Fruit fly (Drosophila melanogaster): ENCODE results near the gene CG13708.
A peak's percentile ranks its signal among the peaks of the same experiment; 100 is the strongest.

The CG13708 gene

DNA sequence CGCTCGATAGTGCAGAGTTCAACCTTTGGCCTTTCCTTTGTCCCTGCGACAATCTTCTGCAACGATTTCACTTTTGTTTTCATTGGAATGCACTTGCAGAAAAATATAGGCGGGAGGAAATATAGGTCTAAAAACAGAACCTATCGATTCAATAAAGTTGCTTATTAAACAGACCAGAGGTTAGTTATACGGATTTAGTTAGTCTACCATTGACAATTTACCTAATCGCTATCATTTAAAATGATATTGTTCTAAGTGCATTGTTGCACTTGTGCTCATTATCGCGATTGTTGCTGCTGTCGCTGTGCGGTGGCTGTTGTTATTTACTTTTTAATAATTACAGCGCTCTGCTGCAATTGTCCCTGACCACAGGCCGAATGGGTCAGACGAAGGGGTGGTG lies 3.0 kb upstream of the CG13708 start (continued):
- TF ChIP-seq Hr39 (GFP tag; optimal IDR thresholded peaks at IDR 0.05) (peak; percentile 51), Eip78C (GFP tag) (peak; percentile 81), fd85E (GFP tag; optimal IDR thresholded peaks at IDR 0.05) (peak; percentile 27), Eip75B (GFP tag; optimal IDR thresholded peaks at IDR 0.05) (peak; percentile 82), fkh (GFP tag; optimal IDR thresholded peaks at IDR 0.05) (no peak), dac (GFP tag; optimal IDR thresholded peaks at IDR 0.05) (peak; percentile 7), esn (GFP tag; optimal IDR thresholded peaks at IDR 0.05) (peak; percentile 60), CG31627 (GFP tag; optimal IDR thresholded peaks at IDR 0.05) (peak; percentile 47)

dm6 chr3L:4835005-4835404 lies 1.6 kb upstream of the CG13708 start:
- TF ChIP-seq CG8119 (GFP tag; IDR thresholded peaks at IDR 0.05) (peak; percentile 43; the same call in 1 of the 3 replicates), CG15336 (GFP tag; IDR thresholded peaks at IDR 0.05) (peak; percentile 42; the same call in 1 of the 2 replicates), Hr4 (GFP tag; optimal IDR thresholded peaks at IDR 0.05) (peak; percentile 31), acj6 (GFP tag; optimal IDR thresholded peaks at IDR 0.05) (peak; percentile 7), CG16779 (tag; optimal IDR thresholded peaks at IDR 0.05) (no peak), svp (GFP tag) (peak; percentile 68), Gug (GFP tag; IDR thresholded peaks at IDR 0.05) (no peak), CG3919 (GFP tag; optimal IDR thresholded peaks at IDR 0.05) (peak; percentile 36), Eip78C (GFP tag) (peak; percentile 83), CG4318 (GFP tag; optimal IDR thresholded peaks at IDR 0.05) (peak; percentile 5), CG32006 (GFP tag; optimal IDR thresholded peaks at IDR 0.05) (peak; percentile 60), achi (GFP tag; optimal IDR thresholded peaks at IDR 0.05) (peak; percentile 42), CG6163 (GFP tag; IDR thresholded peaks at IDR 0.05) (0 out of 3 replicates have a peak, but pooled peaks have one; percentile 45), CG31627 (GFP tag; optimal IDR thresholded peaks at IDR 0.05) (no peak), dsx (GFP tag; optimal IDR thresholded peaks at IDR 0.05; ENCODE audit: poor library complexity, severe bottlenecking) (peak; percentile 9)

DNA sequence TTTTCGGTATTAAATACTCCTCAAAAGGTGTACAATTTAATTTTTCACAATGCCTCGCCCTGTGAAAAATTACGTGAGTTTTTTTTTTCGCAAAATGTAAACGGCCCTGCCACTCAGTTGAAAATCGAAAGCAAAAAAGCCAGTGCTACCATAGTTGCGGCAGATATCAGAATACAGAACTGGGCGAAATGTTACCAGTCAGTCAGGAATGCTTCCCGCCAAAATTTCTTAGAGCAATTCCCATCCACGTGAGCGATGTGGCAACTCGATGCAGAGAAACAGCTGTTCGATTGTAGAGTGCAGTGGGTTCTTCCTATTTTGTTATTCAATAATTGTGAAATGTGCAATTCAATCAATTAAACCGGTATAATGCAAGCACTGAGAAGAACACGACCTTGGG lies 7.8 kb downstream of the CG13708 start, which contains the start of the genes Dhc64C and LeuRS-m:
Gene Dhc64C (minus strand): TSS at position 104 of the 400 bp plus-strand sequence.
Gene LeuRS-m (plus strand): TSS at position 270 of the 400 bp plus-strand sequence.
- TF ChIP-seq svp (GFP tag) (no peak), Eip75B (GFP tag; optimal IDR thresholded peaks at IDR 0.05) (peak; percentile 32), Blimp-1 (GFP tag; optimal IDR thresholded peaks at IDR 0.05) (peak; percentile 58), CG8632 (GFP tag; optimal IDR thresholded peaks at IDR 0.05) (no peak), CG7368 (GFP tag; optimal IDR thresholded peaks at IDR 0.05) (no peak), cyc (GFP tag; optimal IDR thresholded peaks at IDR 0.05) (peak; percentile 20), CG16779 (tag; optimal IDR thresholded peaks at IDR 0.05) (no peak), fd59A (GFP tag; optimal IDR thresholded peaks at IDR 0.05) (no peak), Sox14 (GFP tag; optimal IDR thresholded peaks at IDR 0.05) (peak; percentile 43), CG15336 (GFP tag; IDR thresholded peaks at IDR 0.05) (peak; percentile 6; the same call in 1 of the 2 replicates), lz (GFP tag; optimal IDR thresholded peaks at IDR 0.05) (peak; percentile 13), Eip78C (GFP tag) (peak; percentile 42), Hr39 (GFP tag; optimal IDR thresholded peaks at IDR 0.05) (peak; percentile 19), CG3919 (GFP tag; optimal IDR thresholded peaks at IDR 0.05) (peak; percentile 8), CG31627 (GFP tag; optimal IDR thresholded peaks at IDR 0.05) (peak; percentile 54)

- TF ChIP-seq CG6163 (GFP tag; IDR thresholded peaks at IDR 0.05) = peak; percentile 98
- peak; percentile 89 for TF ChIP-seq CG8319 (GFP tag; optimal IDR thresholded peaks at IDR 0.05)
- TF ChIP-seq fkh (GFP tag; optimal IDR thresholded peaks at IDR 0.05) = no peak
- peak; percentile 98 for TF ChIP-seq CG8119 (GFP tag; IDR thresholded peaks at IDR 0.05)
- TF ChIP-seq spab (GFP tag; optimal IDR thresholded peaks at IDR 0.05) = peak; percentile 89
- peak; percentile 90 for TF ChIP-seq CG16779 (tag; optimal IDR thresholded peaks at IDR 0.05)
- TF ChIP-seq CG34406 (GFP tag; optimal IDR thresholded peaks at IDR 0.05) = peak; percentile 95
- TF ChIP-seq topi (GFP tag; optimal IDR thresholded peaks at IDR 0.05) = peak; percentile 94
- peak; percentile 94 for TF ChIP-seq CG8632 (GFP tag; optimal IDR thresholded peaks at IDR 0.05)
- peak; percentile 89 for TF ChIP-seq CG4318 (GFP tag; optimal IDR thresholded peaks at IDR 0.05)
- TF ChIP-seq Gug (GFP tag; IDR thresholded peaks at IDR 0.05) = peak; percentile 94
- TF ChIP-seq Ets21C (GFP tag; optimal IDR thresholded peaks at IDR 0.05) = peak; percentile 86
- peak; percentile 80 for TF ChIP-seq fd85E (GFP tag; optimal IDR thresholded peaks at IDR 0.05)
- no peak for TF ChIP-seq Ets96B (tag; optimal IDR thresholded peaks at IDR 0.05)
- no peak for TF ChIP-seq Hr38 (GFP tag; optimal IDR thresholded peaks at IDR 0.05)
- peak; percentile 94 for TF ChIP-seq CG10631 (GFP tag; optimal IDR thresholded peaks at IDR 0.05)
- peak; percentile 71 for TF ChIP-seq CG1621 (tag; optimal IDR thresholded peaks at IDR 0.05)
- TF ChIP-seq esn (GFP tag; optimal IDR thresholded peaks at IDR 0.05) = peak; percentile 97
- TF ChIP-seq vri (GFP tag; optimal IDR thresholded peaks at IDR 0.05) = no peak
- peak; percentile 97 for TF ChIP-seq Hr4 (GFP tag; optimal IDR thresholded peaks at IDR 0.05)
- TF ChIP-seq lz (GFP tag; optimal IDR thresholded peaks at IDR 0.05) = peak; percentile 92
- TF ChIP-seq Eip93F (GFP tag; optimal IDR thresholded peaks at IDR 0.05) = peak; percentile 73
- no peak for TF ChIP-seq ss (GFP tag; optimal IDR thresholded peaks at IDR 0.05)
- TF ChIP-seq CG3032 (tag; optimal IDR thresholded peaks at IDR 0.05) = peak; percentile 90
- peak; percentile 95 for TF ChIP-seq acj6 (GFP tag; optimal IDR thresholded peaks at IDR 0.05)
Measured at dm6 chr3L:4824356-4825138, 8.8 kb downstream of the CG13708 start.
